Worm (Caenorhabditis elegans) whole organism, late embryonic: Measurements from ENCODE around the gene clh-5.

Experiments used
- ahr-1 ChIP-seq: sonication (generic microtip); optimal IDR thresholded peaks from 2 replicates; lab custom pipeline; 2016; ENCODE audit warnings: missing genetic modification characterization, missing compliant biosample characterization
- ama-1 ChIP-seq: fragments of 150-350 bp; optimal IDR thresholded peaks from 2 replicates; lab custom pipeline; 2014
- elt-2 ChIP-seq: sonication (generic microtip); optimal IDR thresholded peaks from 2 replicates; lab custom pipeline; 2016; ENCODE audit warnings: missing genetic modification reagents, missing genetic modification characterization, missing compliant biosample characterization
- fkh-10 ChIP-seq: fragments of 150-350 bp; optimal IDR thresholded peaks from 2 replicates; lab custom pipeline; 2014; ENCODE audit warnings: missing biosample characterization, missing genetic modification reagents, missing genetic modification characterization
- gmeb-2 ChIP-seq: sonication (generic microtip); optimal IDR thresholded peaks from 2 replicates; lab custom pipeline; 2016; ENCODE audit warnings: missing genetic modification characterization, inconsistent platforms, missing compliant biosample characterization
- nhr-232 ChIP-seq: sonication (generic microtip); optimal IDR thresholded peaks from 2 replicates; lab custom pipeline; 2016; ENCODE audit warnings: missing genetic modification characterization, missing compliant biosample characterization
- sdc-2 ChIP-seq: sonication (generic microtip); optimal IDR thresholded peaks from 2 replicates; lab custom pipeline; 2016; ENCODE audit warnings: missing genotype, missing genetic modification characterization, missing compliant biosample characterization
- sox-2 ChIP-seq: fragments of 200-800 bp; sonication (Bioruptor generic); IDR thresholded peaks from 2 replicates; pipeline ENCODE4 v1.3.6; 2022; ENCODE audit warnings: missing genetic modification reagents, missing genetic modification characterization, missing compliant biosample characterization
- tbx-2 ChIP-seq: sonication (generic microtip); optimal IDR thresholded peaks from 2 replicates; lab custom pipeline; 2016; ENCODE audit warnings: missing genetic modification characterization, missing compliant biosample characterization

DNA sequence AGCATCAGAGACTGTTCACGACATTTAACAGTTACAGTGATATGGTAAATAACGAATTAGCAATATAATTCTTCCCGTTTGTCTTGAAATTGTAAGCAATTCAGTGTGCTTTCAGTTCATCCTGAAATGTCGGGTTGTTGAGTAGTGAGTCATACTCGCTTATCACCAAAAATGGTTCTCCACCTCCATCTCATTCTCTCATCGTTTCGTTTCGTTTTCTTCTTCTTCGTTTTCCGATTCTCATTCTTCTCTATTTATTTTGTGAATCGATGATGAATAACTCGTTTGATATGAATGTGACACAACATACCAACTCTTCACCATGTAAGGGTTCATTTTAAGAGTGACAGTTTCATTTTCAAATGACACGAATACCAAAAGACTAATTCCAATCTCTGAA is 18.0 kb upstream of the clh-5 start:
- TF ChIP-seq gmeb-2: no peak
- TF ChIP-seq nhr-232 (tag; lab: Kevin White, UChicago): no peak
- no peak for TF ChIP-seq ama-1
- TF ChIP-seq sox-2 (GFP tag; lab: Robert Waterston, UW): no peak
- no peak for TF ChIP-seq tbx-2
- no peak for TF ChIP-seq sdc-2
- TF ChIP-seq fkh-10: no peak
- no peak for TF ChIP-seq ahr-1 (tag; lab: Kevin White, UChicago)
- TF ChIP-seq elt-2 (tag; lab: Kevin White, UChicago): no peak
